Worm (Caenorhabditis elegans): ENCODE data around the gene nnt-1.

nnt-1 gene

DNA sequence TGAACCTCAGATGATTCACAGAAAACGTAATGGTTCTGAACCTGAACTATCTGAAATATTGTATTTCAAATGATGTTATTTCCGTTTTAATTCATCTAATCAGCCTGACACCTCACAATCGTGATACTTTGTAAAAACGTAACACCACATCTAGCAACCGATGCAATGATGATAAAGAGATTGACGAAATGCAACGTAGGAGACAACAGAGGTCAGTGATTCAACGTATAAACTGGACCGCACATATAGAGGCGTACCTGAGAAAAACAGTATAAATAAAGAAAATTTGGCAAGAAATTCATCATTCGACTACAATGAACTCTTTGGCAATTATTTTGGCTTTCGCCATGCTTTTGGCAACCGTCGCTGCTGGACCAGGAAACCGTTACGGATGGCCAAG is 37.7 kb upstream of the nnt-1 start, which contains the start of gene C45B2.2:
Gene C45B2.2 (plus strand): TSS at position 301 of the 400 bp plus-strand sequence.
- TF ChIP-seq ztf-28 (GFP tag; IDR thresholded peaks at IDR 0.05): no peak
- TF ChIP-seq K12H6.12 (tag; optimal IDR thresholded peaks at IDR 0.05): no peak
- no peak for TF ChIP-seq akir-1 (GFP tag; optimal IDR thresholded peaks at IDR 0.05)
- TF ChIP-seq F57A8.1 (GFP tag; optimal IDR thresholded peaks at IDR 0.05): no peak
- no peak for TF ChIP-seq hmg-1.2 (GFP tag; IDR thresholded peaks at IDR 0.05)
- TF ChIP-seq lsy-27 (tag; optimal IDR thresholded peaks at IDR 0.05; ENCODE audit: borderline replicate concordance, insufficient read depth): no peak
- no peak for TF ChIP-seq dox-1 (GFP tag; IDR thresholded peaks at IDR 0.05)
- TF ChIP-seq egl-44 (GFP tag; IDR thresholded peaks at IDR 0.05): no peak
- TF ChIP-seq athp-1 (tag; optimal IDR thresholded peaks at IDR 0.05): no peak
- no peak for TF ChIP-seq madf-6 (GFP tag; IDR thresholded peaks at IDR 0.05)
- TF ChIP-seq F49E8.2 (tag; optimal IDR thresholded peaks at IDR 0.05; ENCODE audit: insufficient read depth): no peak
- no peak for TF ChIP-seq ceh-58 (GFP tag; IDR thresholded peaks at IDR 0.05)
- TF ChIP-seq C17E4.6 (GFP tag; IDR thresholded peaks at IDR 0.05): no peak
- TF ChIP-seq fkh-3 (tag; optimal IDR thresholded peaks at IDR 0.05): no peak
- no peak for TF ChIP-seq ekl-4 (GFP tag; IDR thresholded peaks at IDR 0.05)
- TF ChIP-seq mcd-1 (GFP tag; IDR thresholded peaks at IDR 0.05): no peak
- TF ChIP-seq egl-18 (GFP tag; IDR thresholded peaks at IDR 0.05): no peak
- no peak for TF ChIP-seq nfya-1 (tag; optimal IDR thresholded peaks at IDR 0.05; ENCODE audit: borderline replicate concordance, insufficient read depth)

DNA sequence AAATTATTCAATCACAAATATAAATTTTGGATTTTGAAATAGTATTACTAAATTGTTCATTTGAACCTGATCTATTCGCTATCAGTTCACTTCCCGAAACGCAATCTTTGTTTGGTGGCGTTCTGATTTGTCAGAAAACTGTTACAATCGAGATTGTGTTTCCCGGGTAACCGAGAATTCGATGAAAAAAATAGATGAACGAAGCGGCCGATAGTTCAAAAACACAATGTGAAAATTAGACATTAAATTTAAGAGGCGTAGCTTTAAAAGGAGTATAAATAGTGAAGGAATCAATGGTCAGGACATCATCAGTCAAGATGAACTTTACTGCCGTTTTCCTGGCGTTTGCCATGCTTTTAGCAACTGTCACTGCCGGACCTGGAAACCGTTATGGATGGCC is 36.3 kb upstream of the nnt-1 start, which contains the start of gene C45B2.1:
Gene C45B2.1 (plus strand): TSS at position 301 of the 400 bp plus-strand sequence.
- TF ChIP-seq xnd-1 (tag; optimal IDR thresholded peaks at IDR 0.05): no peak
- no peak for TF ChIP-seq lin-35 (GFP tag; optimal IDR thresholded peaks at IDR 0.05)
- TF ChIP-seq ztf-25 (GFP tag; IDR thresholded peaks at IDR 0.05): no peak
- no peak for TF ChIP-seq ceh-40 (GFP tag; IDR thresholded peaks at IDR 0.05)
- no peak for TF ChIP-seq Y56A3A.18 (GFP tag; IDR thresholded peaks at IDR 0.05)
- no peak for TF ChIP-seq Y53G8AR.9 (GFP tag; conservative IDR thresholded peaks at IDR 0.05)
- no peak for TF ChIP-seq F49E8.2 (tag; optimal IDR thresholded peaks at IDR 0.05; ENCODE audit: insufficient read depth)
- TF ChIP-seq let-607 (tag; optimal IDR thresholded peaks at IDR 0.05): no peak
- TF ChIP-seq sea-2 (GFP tag; IDR thresholded peaks at IDR 0.05): no peak
- no peak for TF ChIP-seq madf-10 (tag; optimal IDR thresholded peaks at IDR 0.05)
- no peak for TF ChIP-seq K12H6.12 (tag; optimal IDR thresholded peaks at IDR 0.05)
- no peak for TF ChIP-seq nfya-1 (tag; optimal IDR thresholded peaks at IDR 0.05; ENCODE audit: borderline replicate concordance, insufficient read depth)
- no peak for TF ChIP-seq C06A6.2 (GFP tag; conservative IDR thresholded peaks at IDR 0.05)
- no peak for TF ChIP-seq C17E4.6 (GFP tag; IDR thresholded peaks at IDR 0.05)
- no peak for TF ChIP-seq sdz-38 (tag; optimal IDR thresholded peaks at IDR 0.05)
- TF ChIP-seq him-1 (tag; optimal IDR thresholded peaks at IDR 0.05): no peak
- no peak for TF ChIP-seq F22D6.2 (tag; optimal IDR thresholded peaks at IDR 0.05)
- TF ChIP-seq ama-1 (optimal IDR thresholded peaks at IDR 0.05): no peak
- TF ChIP-seq ama-1 (GFP tag; optimal IDR thresholded peaks at IDR 0.05): no peak

ce11 chrX:6087676-6088075 is 34.4 kb upstream of the nnt-1 start, which contains the start of gene C45B2.8:
C45B2.8 (plus strand) TSS chrX:6087976.
- TF ChIP-seq tlf-1 (GFP tag; optimal IDR thresholded peaks at IDR 0.05) (no peak), ceh-58 (GFP tag; IDR thresholded peaks at IDR 0.05) (no peak), F57A8.1 (GFP tag; optimal IDR thresholded peaks at IDR 0.05) (no peak), bed-2 (GFP tag; IDR thresholded peaks at IDR 0.05) (no peak), nhr-179 (tag; optimal IDR thresholded peaks at IDR 0.05) (no peak), bed-1 (GFP tag; IDR thresholded peaks at IDR 0.05) (no peak), gei-17 (GFP tag; optimal IDR thresholded peaks at IDR 0.05) (no peak), tbp1 (GFP tag; optimal IDR thresholded peaks at IDR 0.05) (no peak), ztf-26 (tag; optimal IDR thresholded peaks at IDR 0.05) (no peak), lin-35 (GFP tag; optimal IDR thresholded peaks at IDR 0.05) (no peak), nhr-90 (tag; optimal IDR thresholded peaks at IDR 0.05) (no peak), ccch-3 (GFP tag; optimal IDR thresholded peaks at IDR 0.05) (no peak), snpc-3.4 (tag; optimal IDR thresholded peaks at IDR 0.05) (no peak), ZK185.1 (tag; optimal IDR thresholded peaks at IDR 0.05; ENCODE audit: poor library complexity, severe bottlenecking) (no peak), B0035.1 (tag; optimal IDR thresholded peaks at IDR 0.05) (no peak), ekl-4 (GFP tag; IDR thresholded peaks at IDR 0.05) (no peak), madf-8 (GFP tag; conservative IDR thresholded peaks at IDR 0.05) (no peak)
